Worm (Caenorhabditis elegans): ENCODE measurements around the gene Y53F4B.20.

ce11 chrII:15130512-15130911, 46.2 kb downstream of the Y53F4B.20 start, which contains the start of gene Y53F4B.62:
- no peak for TF ChIP-seq elt-3 (tag; optimal IDR thresholded peaks at IDR 0.05)
- TF ChIP-seq ces-1 (GFP tag; optimal IDR thresholded peaks at IDR 0.05), result no peak
- TF ChIP-seq aly-2 (tag; optimal IDR thresholded peaks at IDR 0.05), result no peak
- no peak for TF ChIP-seq nhr-71 (tag; optimal IDR thresholded peaks at IDR 0.05)
- TF ChIP-seq nhr-12 (tag; optimal IDR thresholded peaks at IDR 0.05), result no peak
- TF ChIP-seq egl-27 (tag; optimal IDR thresholded peaks at IDR 0.05), result no peak

Measured in whole organism, L1 larva.